Fruit fly (Drosophila melanogaster) whole organism, prepupa: ENCODE results near the gene CG43330.

ENCODE experiments used
- CG10631 ChIP-seq: fragments of 200-800 bp; sonication (Bioruptor generic); optimal IDR thresholded peaks from 2 replicates; lab custom pipeline; 2016; ENCODE audit warnings: missing biosample characterization, missing genetic modification characterization
- CG11762 ChIP-seq: fragments of 200-800 bp; sonication (Bioruptor generic); optimal IDR thresholded peaks from 3 replicates; lab custom pipeline; 2016; ENCODE audit warnings: missing biosample characterization, missing genetic modification characterization; ENCODE audit not compliant: insufficient read depth
- CG31627 ChIP-seq: fragments of 200-800 bp; sonication (Bioruptor generic); optimal IDR thresholded peaks from 3 replicates; lab custom pipeline; 2016; ENCODE audit warnings: missing biosample characterization, missing genetic modification characterization
- CG32006 ChIP-seq: fragments of 200-800 bp; sonication (Bioruptor generic); optimal IDR thresholded peaks from 3 replicates; lab custom pipeline; 2017; ENCODE audit warnings: missing biosample characterization, mild to moderate bottlenecking, missing genetic modification characterization
- CG4318 ChIP-seq: fragments of 200-800 bp; sonication (Bioruptor generic); optimal IDR thresholded peaks from 3 replicates; lab custom pipeline; 2017; ENCODE audit warnings: missing biosample characterization, mild to moderate bottlenecking, missing genetic modification characterization
- CG6276 ChIP-seq: fragments of 200-800 bp; sonication (Bioruptor generic); optimal IDR thresholded peaks from 2 replicates; lab custom pipeline; 2017; ENCODE audit warnings: missing biosample characterization, mild to moderate bottlenecking, missing genetic modification characterization
- CG6792 ChIP-seq: fragments of 200-800 bp; sonication (Bioruptor generic); optimal IDR thresholded peaks from 3 replicates; lab custom pipeline; 2016; ENCODE audit warnings: missing biosample characterization, missing genetic modification characterization
- CG8632 ChIP-seq: fragments of 200-800 bp; sonication (Bioruptor generic); optimal IDR thresholded peaks from 3 replicates; lab custom pipeline; 2016; ENCODE audit warnings: missing biosample characterization, missing genetic modification characterization
- CG9139 ChIP-seq: fragments of 200-800 bp; sonication (Bioruptor generic); optimal IDR thresholded peaks from 3 replicates; lab custom pipeline; 2017; ENCODE audit warnings: missing biosample characterization, mild to moderate bottlenecking, missing genetic modification characterization
- Eip78C ChIP-seq: fragments of 200-800 bp; sonication (Bioruptor generic); peaks from one replicate; lab custom pipeline; 2016; ENCODE audit warnings: missing biosample characterization, missing genetic modification characterization
- Eip93F ChIP-seq: fragments of 200-800 bp; sonication (Bioruptor generic); optimal IDR thresholded peaks from 2 replicates; lab custom pipeline; 2016; ENCODE audit warnings: missing biosample characterization, mild to moderate bottlenecking, missing genetic modification characterization
- Ets21C ChIP-seq: fragments of 200-800 bp; sonication (Bioruptor generic); optimal IDR thresholded peaks from 3 replicates; lab custom pipeline; 2016; ENCODE audit warnings: missing biosample characterization, missing genetic modification characterization
- Ets96B ChIP-seq: fragments of 200-800 bp; optimal IDR thresholded peaks from 2 replicates; lab custom pipeline; 2019; ENCODE audit warnings: missing biosample characterization, mild to moderate bottlenecking, missing genetic modification characterization, moderate library complexity
- Hr38 ChIP-seq: sonication (Bioruptor generic); optimal IDR thresholded peaks from 2 replicates; lab custom pipeline; 2016; ENCODE audit warnings: missing biosample characterization, missing genetic modification characterization
- Hr4 ChIP-seq: fragments of 200-800 bp; sonication (Bioruptor generic); optimal IDR thresholded peaks from 3 replicates; lab custom pipeline; 2016; ENCODE audit warnings: missing biosample characterization, missing genetic modification characterization
- OdsH ChIP-seq: fragments of 200-800 bp; sonication (Bioruptor generic); optimal IDR thresholded peaks from 3 replicates; lab custom pipeline; 2016; ENCODE audit warnings: missing biosample characterization, missing genetic modification characterization
- Smox ChIP-seq: fragments of 200-800 bp; sonication (Bioruptor generic); optimal IDR thresholded peaks from 3 replicates; lab custom pipeline; 2016; ENCODE audit warnings: missing biosample characterization, missing genetic modification characterization
- Sox102F ChIP-seq: fragments of 200-800 bp; sonication (Bioruptor generic); optimal IDR thresholded peaks from 2 replicates; lab custom pipeline; 2016; ENCODE audit warnings: missing biosample characterization, mild to moderate bottlenecking, missing genetic modification characterization
- Sox15 ChIP-seq: fragments of 200-800 bp; sonication (Bioruptor generic); optimal IDR thresholded peaks from 3 replicates; lab custom pipeline; 2016; ENCODE audit warnings: missing biosample characterization, missing genetic modification characterization
- achi ChIP-seq: fragments of 200-800 bp; sonication (Bioruptor generic); optimal IDR thresholded peaks from 3 replicates; lab custom pipeline; 2016; ENCODE audit warnings: missing biosample characterization, missing genetic modification characterization
- dac ChIP-seq: fragments of 200-800 bp; sonication (Bioruptor generic); optimal IDR thresholded peaks from 2 replicates; lab custom pipeline; 2017; ENCODE audit warnings: missing biosample characterization, mild to moderate bottlenecking, missing genetic modification characterization
- dsx ChIP-seq: fragments of 200-800 bp; optimal IDR thresholded peaks from 3 replicates; lab custom pipeline; 2019; ENCODE audit warnings: missing biosample characterization, mild to moderate bottlenecking, missing genetic modification characterization, moderate library complexity; ENCODE audit not compliant: poor library complexity, severe bottlenecking
- eg ChIP-seq: fragments of 200-800 bp; sonication (Bioruptor generic); IDR thresholded peaks from 3 replicates; pipeline ENCODE4 v1.3.6; 2022; ENCODE audit warnings: missing biosample characterization, missing genetic modification characterization
- esn ChIP-seq: fragments of 200-800 bp; sonication (Bioruptor generic); optimal IDR thresholded peaks from 2 replicates; lab custom pipeline; 2016; ENCODE audit warnings: missing biosample characterization, mild to moderate bottlenecking, missing genetic modification characterization, moderate library complexity
- fd85E ChIP-seq: fragments of 200-800 bp; sonication (Bioruptor generic); optimal IDR thresholded peaks from 3 replicates; lab custom pipeline; 2016; ENCODE audit warnings: missing biosample characterization, missing genetic modification characterization
- fkh ChIP-seq: fragments of 200-800 bp; sonication (Bioruptor generic); optimal IDR thresholded peaks from 3 replicates; lab custom pipeline; 2017; ENCODE audit warnings: missing biosample characterization, mild to moderate bottlenecking, missing genetic modification characterization, moderate library complexity
- lz ChIP-seq: fragments of 200-800 bp; sonication (Bioruptor generic); optimal IDR thresholded peaks from 3 replicates; lab custom pipeline; 2016; ENCODE audit warnings: missing biosample characterization, missing genetic modification characterization
- pdm3 ChIP-seq: fragments of 200-800 bp; sonication (Bioruptor generic); optimal IDR thresholded peaks from 3 replicates; lab custom pipeline; 2016; ENCODE audit warnings: missing biosample characterization, missing genetic modification characterization
- salr ChIP-seq, 2 experiments: fragments of 200-800 bp; sonication (Bioruptor generic); optimal IDR thresholded peaks; 3 replicates each; lab custom pipeline; 2016 to 2018; ENCODE audit warnings: missing biosample characterization in 2 of 2, missing genetic modification characterization in 2 of 2, mild to moderate bottlenecking in 1 of 2
- spab ChIP-seq: fragments of 200-800 bp; sonication (Bioruptor generic); optimal IDR thresholded peaks from 2 replicates; lab custom pipeline; 2017; ENCODE audit warnings: missing biosample characterization, mild to moderate bottlenecking, missing genetic modification characterization, missing genetic modification reagents
- ss ChIP-seq, 2 experiments: fragments of 200-800 bp; sonication (Bioruptor generic); optimal IDR thresholded peaks; 2 replicates in 1 of 2; 3 replicates in 1 of 2; lab custom pipeline; 2017 to 2018; ENCODE audit warnings: mild to moderate bottlenecking in 2 of 2, missing biosample characterization in 2 of 2, missing genetic modification characterization in 2 of 2, moderate library complexity in 1 of 2
- svp ChIP-seq: fragments of 200-800 bp; sonication (Bioruptor generic); peaks from one replicate; lab custom pipeline; 2016; ENCODE audit warnings: missing biosample characterization, missing genetic modification characterization
- topi ChIP-seq: fragments of 200-800 bp; sonication (Bioruptor generic); optimal IDR thresholded peaks from 3 replicates; lab custom pipeline; 2016; ENCODE audit warnings: missing biosample characterization, missing genetic modification characterization
- vri ChIP-seq: fragments of 200-800 bp; sonication (Bioruptor generic); optimal IDR thresholded peaks from 3 replicates; lab custom pipeline; 2016; ENCODE audit warnings: missing biosample characterization, mild to moderate bottlenecking, missing genetic modification characterization

The CG43330 gene

DNA sequence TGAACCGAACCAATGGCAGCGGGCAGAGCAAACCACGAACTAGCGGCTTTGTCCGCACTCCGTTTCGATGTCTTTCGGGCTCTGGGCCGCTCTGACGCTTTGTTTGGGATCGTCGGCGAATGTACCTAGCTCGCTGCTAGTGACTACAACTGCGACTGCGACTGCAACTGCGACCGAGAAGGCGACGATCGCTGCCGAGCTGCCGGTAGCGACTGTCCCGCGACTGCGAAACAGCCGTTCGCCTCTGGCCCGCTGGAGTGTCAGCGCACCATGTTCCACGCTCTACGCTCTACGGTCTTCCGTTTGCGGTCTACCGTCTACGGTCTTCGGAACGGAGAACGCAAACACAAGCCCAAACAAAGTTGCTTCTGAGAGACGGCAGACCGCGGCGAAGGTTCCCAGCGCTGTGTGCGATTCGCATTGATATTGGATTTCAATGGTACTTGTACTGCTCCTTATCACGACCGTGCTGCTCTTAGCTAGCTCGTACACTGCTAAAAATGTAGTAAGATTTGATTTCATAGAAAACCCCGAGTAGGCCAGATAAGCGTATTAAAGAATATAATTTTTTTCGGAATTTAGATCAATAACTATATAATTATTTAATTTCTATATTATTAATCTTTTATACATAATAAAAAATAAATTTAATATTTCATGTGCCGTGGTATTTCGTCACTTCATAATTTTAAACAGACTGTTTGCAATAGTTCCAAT, 43.1 kb downstream of the CG43330 start, which contains the start of gene laza (continued):
- no peak for TF ChIP-seq CG4318
- TF ChIP-seq Ets96B (tag; lab: Kevin White, UChicago): peak; percentile 42
- no peak for TF ChIP-seq CG6792 (GFP tag; lab: Kevin White, UChicago)
- no peak for TF ChIP-seq ss (GFP tag; optimal IDR thresholded peaks at IDR 0.05; lab: Kevin White, UChicago)
- no peak for TF ChIP-seq dac
- TF ChIP-seq Sox15 (GFP tag; lab: Kevin White, UChicago): no peak
- TF ChIP-seq Sox102F (GFP tag; lab: Kevin White, UChicago): no peak
- no peak for TF ChIP-seq Smox
- TF ChIP-seq Hr38 (GFP tag; lab: Kevin White, UChicago): no peak
- TF ChIP-seq achi (GFP tag; lab: Kevin White, UChicago): peak; percentile 5
- peak; percentile 9 for TF ChIP-seq CG10631
- TF ChIP-seq lz (GFP tag; lab: Kevin White, UChicago): no peak
- peak in 1 of 2 experiments; percentile 9 for TF ChIP-seq salr (GFP tag; optimal IDR thresholded peaks at IDR 0.05; lab: Kevin White, UChicago)
- TF ChIP-seq CG11762 (GFP tag; lab: Kevin White, UChicago): no peak
- no peak for TF ChIP-seq topi (GFP tag; lab: Kevin White, UChicago)
- no peak for TF ChIP-seq esn (GFP tag; lab: Kevin White, UChicago)
- peak; percentile 36 for TF ChIP-seq CG32006 (GFP tag; lab: Kevin White, UChicago)
- no peak for TF ChIP-seq Ets21C (GFP tag; lab: Kevin White, UChicago)
- TF ChIP-seq Eip93F (GFP tag; lab: Kevin White, UChicago): no peak
- no peak for TF ChIP-seq spab (GFP tag; lab: Kevin White, UChicago)
- TF ChIP-seq CG9139 (GFP tag; lab: Kevin White, UChicago): no peak
- TF ChIP-seq OdsH (GFP tag; lab: Kevin White, UChicago): peak; percentile 34
- no peak for TF ChIP-seq Hr4 (GFP tag; lab: Kevin White, UChicago)
- peak; percentile 27 for TF ChIP-seq CG8632
- TF ChIP-seq CG31627 (GFP tag; lab: Kevin White, UChicago): no peak

DNA sequence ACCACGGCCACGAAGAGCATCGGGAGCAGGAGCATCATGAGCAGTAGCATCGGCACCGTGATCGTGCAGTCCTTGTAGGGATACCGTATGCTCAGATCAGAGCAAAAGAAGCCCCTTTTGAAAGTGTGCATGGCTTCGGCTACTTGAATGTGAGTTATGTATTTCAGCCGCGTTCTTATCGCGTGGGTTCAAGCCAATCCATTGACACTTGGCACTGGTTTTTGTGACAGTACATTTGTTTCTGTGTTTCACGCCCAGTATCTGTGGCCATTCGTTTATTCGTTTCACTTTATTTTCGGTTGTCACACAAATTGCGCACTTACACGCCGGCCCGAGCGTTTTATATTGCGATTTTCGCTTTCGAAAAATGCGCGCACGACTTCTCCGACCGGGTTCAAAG, 43.8 kb downstream of the CG43330 start:
- TF ChIP-seq pdm3 (no peak), svp (GFP tag; lab: Kevin White, UChicago) (peak; percentile 96), eg (GFP tag; lab: Robert Waterston, UW) (no peak)

DNA sequence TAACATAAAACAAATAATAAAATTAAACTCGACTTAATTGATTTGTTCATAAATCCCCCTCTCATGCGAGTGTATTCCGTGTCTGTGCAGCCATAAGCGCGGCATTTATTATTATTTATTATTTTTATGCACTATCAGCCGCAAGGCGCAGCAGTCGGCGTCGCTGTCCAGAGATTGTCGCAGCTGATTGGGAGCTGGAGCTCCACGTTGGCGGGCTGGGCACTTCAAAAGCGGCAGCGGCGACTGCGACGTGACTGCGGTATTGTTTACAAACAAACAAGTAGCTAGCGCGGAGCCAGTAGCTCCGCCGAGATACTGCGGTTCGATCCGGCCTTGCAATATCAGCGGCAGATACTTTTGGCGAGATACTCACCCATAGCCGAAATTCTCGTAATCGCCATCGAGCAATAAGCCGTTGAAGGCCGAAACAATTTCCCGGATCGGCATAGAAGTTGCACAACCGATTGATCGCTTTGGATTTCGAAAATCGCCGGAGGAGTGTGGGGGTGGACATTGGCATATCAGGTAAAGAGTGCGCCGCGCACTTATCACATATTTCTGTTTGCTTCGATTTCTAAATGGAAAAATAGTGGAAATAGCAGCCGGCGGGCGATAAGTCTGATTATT, 45.2 kb downstream of the CG43330 start:
- TF ChIP-seq Eip78C (GFP tag; lab: Kevin White, UChicago) (peak; percentile 54), fkh (GFP tag; lab: Kevin White, UChicago) (peak; percentile 46), Ets21C (GFP tag; lab: Kevin White, UChicago) (no peak), CG6792 (GFP tag; lab: Kevin White, UChicago) (no peak), svp (GFP tag; lab: Kevin White, UChicago) (peak; percentile 79), vri (GFP tag; lab: Kevin White, UChicago) (peak; percentile 12)

DNA sequence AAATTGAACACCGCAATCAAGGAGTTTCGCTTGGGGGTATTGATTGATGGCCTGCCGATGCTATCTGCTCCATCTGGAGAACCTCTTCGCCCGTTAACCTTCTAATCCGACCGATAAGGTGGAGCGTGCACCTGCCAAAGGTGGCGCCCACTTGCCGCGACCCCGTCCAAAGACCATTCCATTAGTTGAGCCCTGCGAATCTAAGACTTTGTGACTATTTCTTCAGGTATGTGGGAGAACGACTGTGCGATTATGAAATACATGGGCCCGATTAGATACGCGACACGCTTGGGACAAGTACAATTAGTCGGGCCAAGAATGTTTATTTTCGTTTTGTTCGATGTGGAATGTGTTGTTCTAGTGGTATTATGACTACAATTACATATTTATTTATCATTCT, 46.0 kb downstream of the CG43330 start:
- peak; percentile 51 for TF ChIP-seq vri (GFP tag; lab: Kevin White, UChicago)
- no peak for TF ChIP-seq eg (GFP tag; lab: Robert Waterston, UW)

DNA sequence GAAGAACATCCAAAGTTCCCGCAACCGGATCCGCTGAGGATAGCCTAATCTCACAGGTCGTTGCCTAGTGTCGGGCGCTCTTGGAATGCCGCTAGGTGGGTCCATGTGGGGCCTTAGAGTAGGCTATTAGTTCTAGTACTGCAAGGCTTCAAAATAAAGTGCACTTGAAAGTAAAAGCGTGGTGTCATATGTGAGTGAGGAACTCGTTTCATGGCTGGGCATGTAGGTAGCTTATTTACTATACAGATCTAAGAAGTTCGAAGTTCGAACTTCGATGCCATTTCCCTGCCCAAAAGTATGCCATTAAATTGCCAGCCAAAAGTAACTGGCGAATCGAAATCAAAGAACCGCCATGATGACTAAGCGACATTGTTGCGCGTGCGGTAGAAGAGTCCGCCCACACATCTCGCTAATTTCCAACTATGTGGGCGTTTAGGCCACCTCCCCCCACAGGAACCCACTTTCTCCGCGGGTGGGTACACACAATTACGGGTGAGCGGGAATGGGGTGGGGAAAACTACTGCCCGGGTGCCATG, 48.2 kb downstream of the CG43330 start:
- TF ChIP-seq Smox (no peak), dsx (peak; percentile 96), CG6276 (GFP tag; lab: Kevin White, UChicago) (no peak), Sox102F (GFP tag; lab: Kevin White, UChicago) (no peak), Hr38 (GFP tag; lab: Kevin White, UChicago) (no peak), fd85E (no peak), CG8632 (no peak)
